Fruit fly (Drosophila melanogaster) whole organism, embryonic: ENCODE data around the gene scrt.

ENCODE experiments used
- Asciz ChIP-seq: fragments of 200-800 bp; sonication (Bioruptor generic); optimal IDR thresholded peaks from 2 replicates; lab custom pipeline; 2017; ENCODE audit warnings: missing biosample characterization, mild to moderate bottlenecking, missing genetic modification characterization, missing genetic modification reagents
- Bteb2 ChIP-seq: fragments of 200-800 bp; sonication (Bioruptor generic); optimal IDR thresholded peaks from 2 replicates; lab custom pipeline; 2016; ENCODE audit warnings: missing biosample characterization, missing genetic modification characterization
- CG10147 ChIP-seq: fragments of 200-800 bp; sonication (Bioruptor generic); optimal IDR thresholded peaks from 2 replicates; lab custom pipeline; 2019; ENCODE audit warnings: missing biosample characterization, mild to moderate bottlenecking, missing genetic modification characterization, moderate library complexity
- CG10209 ChIP-seq: fragments of 200-800 bp; sonication (Bioruptor generic); optimal IDR thresholded peaks from 3 replicates; lab custom pipeline; 2017; ENCODE audit warnings: missing biosample characterization, mild to moderate bottlenecking, missing genetic modification characterization, missing genetic modification reagents
- CG10321 ChIP-seq: fragments of 200-800 bp; sonication (Bioruptor generic); IDR thresholded peaks from 2 replicates; pipeline ENCODE4 v1.3.6; 2022; ENCODE audit warnings: missing biosample characterization, missing genetic modification characterization
- CG11695 ChIP-seq: fragments of 200-800 bp; sonication (Bioruptor generic); IDR thresholded peaks from 3 replicates; pipeline ENCODE4 v1.3.6; 2022; ENCODE audit warnings: missing biosample characterization, missing genetic modification characterization
- CG1233 ChIP-seq: fragments of 200-800 bp; sonication (Bioruptor generic); optimal IDR thresholded peaks from 4 replicates; lab custom pipeline; 2018; ENCODE audit warnings: missing biosample characterization, mild to moderate bottlenecking, missing genetic modification characterization
- CG12391 ChIP-seq: fragments of 200-800 bp; sonication (Bioruptor generic); optimal IDR thresholded peaks from 3 replicates; lab custom pipeline; 2018; ENCODE audit warnings: missing biosample characterization, mild to moderate bottlenecking, missing genetic modification characterization, moderate library complexity
- CG12744 ChIP-seq: fragments of 200-800 bp; sonication (Bioruptor generic); optimal IDR thresholded peaks from 2 replicates; lab custom pipeline; 2016; ENCODE audit warnings: missing biosample characterization, missing genetic modification characterization
- CG13424 ChIP-seq: fragments of 200-800 bp; sonication (Bioruptor generic); optimal IDR thresholded peaks from 2 replicates; lab custom pipeline; 2019; ENCODE audit warnings: missing biosample characterization, mild to moderate bottlenecking, missing genetic modification characterization, moderate library complexity
- CG13894 ChIP-seq: fragments of 200-800 bp; sonication (Bioruptor generic); optimal IDR thresholded peaks from 3 replicates; lab custom pipeline; 2018; ENCODE audit warnings: missing biosample characterization, mild to moderate bottlenecking, missing genetic modification characterization, moderate library complexity
- CG14710 ChIP-seq: fragments of 200-800 bp; sonication (Bioruptor generic); optimal IDR thresholded peaks from 3 replicates; lab custom pipeline; 2019; ENCODE audit warnings: missing biosample characterization, mild to moderate bottlenecking, missing genetic modification characterization, moderate library complexity
- CG15011 ChIP-seq: fragments of 200-800 bp; sonication (Bioruptor generic); optimal IDR thresholded peaks from 3 replicates; lab custom pipeline; 2018; ENCODE audit warnings: missing biosample characterization, mild to moderate bottlenecking, missing genetic modification characterization
- CG15479 ChIP-seq: fragments of 200-800 bp; sonication (Bioruptor generic); optimal IDR thresholded peaks from 3 replicates; lab custom pipeline; 2019; ENCODE audit warnings: missing biosample characterization, mild to moderate bottlenecking, missing genetic modification characterization, moderate library complexity
- CG15601 ChIP-seq: fragments of 200-800 bp; sonication (Bioruptor generic); optimal IDR thresholded peaks from 3 replicates; lab custom pipeline; 2019; ENCODE audit warnings: missing biosample characterization, mild to moderate bottlenecking, missing genetic modification characterization, moderate library complexity
- CG17186 ChIP-seq: fragments of 200-800 bp; sonication (Bioruptor generic); optimal IDR thresholded peaks from 3 replicates; lab custom pipeline; 2017; ENCODE audit warnings: missing biosample characterization, missing genetic modification reagents, missing genetic modification characterization
- CG18011 ChIP-seq: fragments of 200-800 bp; sonication (Bioruptor generic); optimal IDR thresholded peaks from 2 replicates; lab custom pipeline; 2017; ENCODE audit warnings: missing biosample characterization, missing genetic modification characterization, mild to moderate bottlenecking, moderate library complexity, missing genotype
- CG18764 ChIP-seq: fragments of 200-800 bp; sonication (Bioruptor generic); optimal IDR thresholded peaks from 3 replicates; lab custom pipeline; 2016; ENCODE audit warnings: missing biosample characterization, missing genetic modification characterization
- CG2116 ChIP-seq: fragments of 200-800 bp; sonication (Bioruptor generic); optimal IDR thresholded peaks from 3 replicates; lab custom pipeline; 2018; ENCODE audit warnings: missing biosample characterization, mild to moderate bottlenecking, missing genetic modification characterization
- CG2202 ChIP-seq: fragments of 200-800 bp; sonication (Bioruptor generic); optimal IDR thresholded peaks from 2 replicates; lab custom pipeline; 2018; ENCODE audit warnings: missing biosample characterization, mild to moderate bottlenecking, missing genetic modification characterization
- CG6175 ChIP-seq: fragments of 200-800 bp; sonication (Bioruptor generic); IDR thresholded peaks from 3 replicates; pipeline ENCODE4 v1.3.6; 2022; ENCODE audit warnings: missing biosample characterization, missing genetic modification characterization
- CG7357 ChIP-seq: fragments of 200-800 bp; sonication (Bioruptor generic); IDR thresholded peaks from 3 replicates; pipeline ENCODE4 v1.3.6; 2022; ENCODE audit warnings: missing biosample characterization, missing genetic modification characterization
- CG7839 ChIP-seq: fragments of 200-800 bp; sonication (Bioruptor generic); optimal IDR thresholded peaks from 3 replicates; lab custom pipeline; 2018; ENCODE audit warnings: missing biosample characterization, mild to moderate bottlenecking, missing genetic modification characterization, moderate library complexity
- CTCF ChIP-seq: fragments of 200-800 bp; sonication (Bioruptor generic); optimal IDR thresholded peaks from 2 replicates; lab custom pipeline; 2017; ENCODE audit warnings: missing biosample characterization, mild to moderate bottlenecking, missing genetic modification characterization, moderate library complexity
- D19B ChIP-seq: fragments of 200-800 bp; sonication (Bioruptor generic); optimal IDR thresholded peaks from 2 replicates; lab custom pipeline; 2017; ENCODE audit warnings: missing biosample characterization, mild to moderate bottlenecking, missing genetic modification characterization
- Dip3 ChIP-seq: fragments of 200-800 bp; sonication (Bioruptor generic); optimal IDR thresholded peaks from 3 replicates; lab custom pipeline; 2016; ENCODE audit warnings: missing biosample characterization, missing genetic modification characterization
- Ets65A ChIP-seq: fragments of 200-800 bp; sonication (Bioruptor generic); peaks from one replicate; lab custom pipeline; 2016; ENCODE audit warnings: missing biosample characterization, missing genetic modification characterization
- Lpt ChIP-seq: fragments of >200 bp; optimal IDR thresholded peaks from 2 replicates; lab custom pipeline; 2018; ENCODE audit warnings: missing biosample characterization, missing genetic modification characterization
- Max ChIP-seq: fragments of 200-800 bp; sonication (Bioruptor generic); optimal IDR thresholded peaks from 2 replicates; lab custom pipeline; 2016; ENCODE audit warnings: missing biosample characterization, mild to moderate bottlenecking, missing genetic modification characterization
- PHDP ChIP-seq: fragments of 200-800 bp; sonication (Bioruptor generic); optimal IDR thresholded peaks from 3 replicates; lab custom pipeline; 2018; ENCODE audit warnings: missing biosample characterization, mild to moderate bottlenecking, missing genetic modification characterization, moderate library complexity
- Side ChIP-seq: fragments of 200-800 bp; sonication (Bioruptor generic); optimal IDR thresholded peaks from 2 replicates; lab custom pipeline; 2016; ENCODE audit warnings: missing biosample characterization, missing genetic modification characterization
- Sin3A ChIP-seq: fragments of >200 bp; optimal IDR thresholded peaks from 2 replicates; lab custom pipeline; 2018
- Spps ChIP-seq: fragments of 200-800 bp; sonication (Bioruptor generic); optimal IDR thresholded peaks from 2 replicates; lab custom pipeline; 2018; ENCODE audit warnings: missing biosample characterization, mild to moderate bottlenecking, missing genetic modification characterization
- abd-A ChIP-seq: fragments of 200-800 bp; sonication (Bioruptor generic); optimal IDR thresholded peaks from 3 replicates; lab custom pipeline; 2019; ENCODE audit warnings: missing biosample characterization, mild to moderate bottlenecking, missing genetic modification characterization, moderate library complexity
- ac ChIP-seq: fragments of 200-800 bp; sonication (Bioruptor generic); optimal IDR thresholded peaks from 3 replicates; lab custom pipeline; 2017; ENCODE audit warnings: missing biosample characterization, mild to moderate bottlenecking, missing genetic modification characterization
- ase ChIP-seq: fragments of 200-800 bp; sonication (Bioruptor generic); IDR thresholded peaks from 3 replicates; pipeline ENCODE4 v1.3.6; 2022; ENCODE audit warnings: missing biosample characterization, missing genetic modification characterization
- btn ChIP-seq: fragments of 200-800 bp; sonication (Bioruptor generic); optimal IDR thresholded peaks from 2 replicates; lab custom pipeline; 2016; ENCODE audit warnings: missing biosample characterization, missing genetic modification characterization
- cg ChIP-seq: fragments of 200-800 bp; sonication (Bioruptor generic); optimal IDR thresholded peaks from 3 replicates; lab custom pipeline; 2019; ENCODE audit warnings: missing biosample characterization, mild to moderate bottlenecking, missing genetic modification characterization, moderate library complexity
- corto ChIP-seq: fragments of 200-800 bp; sonication (Bioruptor generic); optimal IDR thresholded peaks from 2 replicates; lab custom pipeline; 2016; ENCODE audit warnings: missing biosample characterization, mild to moderate bottlenecking, missing genetic modification characterization, moderate library complexity
- crol ChIP-seq: fragments of 200-800 bp; sonication (Bioruptor generic); IDR thresholded peaks from 2 replicates; pipeline ENCODE4 v1.3.6; 2022; ENCODE audit warnings: missing biosample characterization, missing genetic modification characterization
- dmrt99B ChIP-seq: fragments of 200-800 bp; sonication (Bioruptor generic); optimal IDR thresholded peaks from 2 replicates; lab custom pipeline; 2018; ENCODE audit warnings: missing biosample characterization, mild to moderate bottlenecking, missing genetic modification characterization, moderate library complexity
- grau ChIP-seq: fragments of 200-800 bp; optimal IDR thresholded peaks from 3 replicates; lab custom pipeline; 2019; ENCODE audit warnings: missing biosample characterization, mild to moderate bottlenecking, missing genetic modification characterization, moderate library complexity
- ham ChIP-seq: fragments of 200-800 bp; sonication (Bioruptor generic); IDR thresholded peaks from 2 replicates; pipeline ENCODE4 v1.3.6; 2022; ENCODE audit warnings: missing biosample characterization, missing genetic modification characterization
- klu ChIP-seq: fragments of 200-800 bp; sonication (Bioruptor generic); IDR thresholded peaks from 2 replicates; pipeline ENCODE4 v1.3.6; 2022; ENCODE audit warnings: missing biosample characterization, missing genetic modification characterization
- lab ChIP-seq: fragments of 200-800 bp; sonication (Bioruptor generic); optimal IDR thresholded peaks from 3 replicates; lab custom pipeline; 2017; ENCODE audit warnings: missing biosample characterization, missing genetic modification characterization, mild to moderate bottlenecking, moderate library complexity, missing genetic modification reagents
- nom ChIP-seq: fragments of 200-800 bp; sonication (Bioruptor generic); optimal IDR thresholded peaks from 2 replicates; lab custom pipeline; 2017; ENCODE audit warnings: missing biosample characterization, missing genetic modification characterization, mild to moderate bottlenecking, moderate library complexity, missing genetic modification reagents
- slou ChIP-seq: fragments of 200-800 bp; sonication (Bioruptor generic); optimal IDR thresholded peaks from 3 replicates; lab custom pipeline; 2016; ENCODE audit warnings: missing biosample characterization, missing genetic modification characterization
- sug ChIP-seq: fragments of 200-800 bp; optimal IDR thresholded peaks from 2 replicates; lab custom pipeline; 2019; ENCODE audit warnings: missing biosample characterization, mild to moderate bottlenecking, missing genetic modification characterization, moderate library complexity
- tll ChIP-seq, 2 experiments: fragments of 200-800 bp in 1 of 2; fragments of >200 bp in 1 of 2; sonication (Bioruptor generic) in 1 of 2; optimal IDR thresholded peaks; 2 replicates each; lab custom pipeline; 2017 to 2019; ENCODE audit warnings: missing biosample characterization in 2 of 2, missing genetic modification characterization in 2 of 2, mild to moderate bottlenecking in 1 of 2, moderate library complexity in 1 of 2
- yki ChIP-seq: fragments of >200 bp; optimal IDR thresholded peaks from 3 replicates; lab custom pipeline; 2018
- zf30C ChIP-seq: fragments of 200-800 bp; sonication (Bioruptor generic); optimal IDR thresholded peaks from 3 replicates; lab custom pipeline; 2018; ENCODE audit warnings: missing biosample characterization, mild to moderate bottlenecking, missing genetic modification characterization

The scrt gene

dm6 chr3L:3970372-3971031 is 13.2 kb upstream of the scrt start (continued):
- TF ChIP-seq CG18011 (GFP tag; lab: Kevin White, UChicago) (no peak), dmrt99B (tag; lab: Kevin White, UChicago) (peak; percentile 66), grau (tag; lab: Kevin White, UChicago) (peak; percentile 56), Asciz (GFP tag; lab: Kevin White, UChicago) (no peak), ham (GFP tag; lab: Robert Waterston, UW) (no peak), CG13424 (tag; lab: Kevin White, UChicago) (peak; percentile 57), CG6175 (GFP tag; lab: Robert Waterston, UW) (no peak), CG1233 (GFP tag; lab: Kevin White, UChicago) (peak; percentile 15), CG12744 (GFP tag; lab: Kevin White, UChicago) (no peak), CG11695 (GFP tag; lab: Robert Waterston, UW) (no peak), CG15011 (GFP tag; lab: Kevin White, UChicago) (no peak), CG2116 (no peak), CTCF (no peak), Ets65A (peak; percentile 92), CG7357 (GFP tag; lab: Robert Waterston, UW) (no peak), CG18764 (GFP tag; lab: Kevin White, UChicago) (no peak), ac (GFP tag; lab: Kevin White, UChicago) (no peak), CG15601 (tag; lab: Kevin White, UChicago) (peak; percentile 16), lab (peak; percentile 77), zf30C (GFP tag; lab: Kevin White, UChicago) (no peak), sug (tag; lab: Kevin White, UChicago) (peak; percentile 11), Dip3 (GFP tag; lab: Kevin White, UChicago) (peak; percentile 32), abd-A (tag; lab: Kevin White, UChicago) (no peak), ase (GFP tag; lab: Robert Waterston, UW) (no peak), yki (no peak), Spps (no peak), CG10209 (GFP tag; lab: Kevin White, UChicago) (peak; percentile 35), CG2202 (tag; lab: Kevin White, UChicago) (no peak), Side (GFP tag; lab: Kevin White, UChicago) (no peak), CG10321 (GFP tag; lab: Robert Waterston, UW) (no peak), klu (GFP tag; lab: Robert Waterston, UW) (no peak), CG13894 (tag; lab: Kevin White, UChicago) (no peak), Sin3A (lab: Kevin White, UChicago) (no peak), slou (no peak), CG10147 (GFP tag; lab: Kevin White, UChicago) (no peak), crol (no peak), tll (GFP tag; optimal IDR thresholded peaks at IDR 0.05; lab: Kevin White, UChicago) (no peak), D19B (GFP tag; lab: Kevin White, UChicago) (peak; percentile 85), CG7839 (tag; lab: Kevin White, UChicago) (peak; percentile 71), PHDP (peak; percentile 18), corto (GFP tag; lab: Kevin White, UChicago) (no peak), Max (GFP tag; lab: Kevin White, UChicago) (no peak), nom (no peak), Lpt (GFP tag; lab: Kevin White, UChicago) (no peak), CG14710 (tag; lab: Kevin White, UChicago) (no peak), Bteb2 (GFP tag; lab: Kevin White, UChicago) (no peak), CG12391 (tag; lab: Kevin White, UChicago) (peak; percentile 39), CG17186 (GFP tag; lab: Kevin White, UChicago) (no peak), btn (GFP tag; lab: Kevin White, UChicago) (no peak), cg (peak; percentile 24), CG15479 (no peak)
